Worm (Caenorhabditis elegans) whole organism, midembryonic: ENCODE data around the gene M79.2.

Experiments
- T22C8.4 ChIP-seq: fragments of 200-800 bp; sonication (Bioruptor generic); IDR thresholded peaks from 2 replicates; pipeline ENCODE4 v1.3.6; 2022; ENCODE audit warnings: missing genetic modification characterization, missing compliant biosample characterization
- cog-1 ChIP-seq: sonication (generic microtip); optimal IDR thresholded peaks from 2 replicates; lab custom pipeline; 2016; ENCODE audit warnings: missing genetic modification characterization, missing compliant biosample characterization
- flt-1 ChIP-seq: fragments of 200-800 bp; sonication (Bioruptor generic); IDR thresholded peaks from 2 replicates; pipeline ENCODE4 v1.3.6; 2022; ENCODE audit warnings: missing genetic modification characterization, missing compliant biosample characterization
- klf-2 ChIP-seq: fragments of 200-800 bp; sonication (Bioruptor generic); conservative IDR thresholded peaks from 2 replicates; pipeline ENCODE4 v1.3.6; 2022; ENCODE audit warnings: missing genetic modification reagents, missing genetic modification characterization, missing compliant biosample characterization
- med-1 ChIP-seq: sonication (generic microtip); optimal IDR thresholded peaks from 2 replicates; lab custom pipeline; 2017; ENCODE audit warnings: missing genetic modification characterization, mild to moderate bottlenecking, missing compliant biosample characterization, antibody characterized with exemption, missing genetic modification reagents; ENCODE audit not compliant: insufficient read depth
- ref-1 ChIP-seq: fragments of 200-800 bp; sonication (Bioruptor generic); conservative IDR thresholded peaks from 2 replicates; pipeline ENCODE4 v1.3.6; 2022; ENCODE audit warnings: missing genetic modification reagents, missing genetic modification characterization, missing compliant biosample characterization
- tab-1 ChIP-seq: fragments of 200-800 bp; sonication (Bioruptor generic); IDR thresholded peaks from 2 replicates; pipeline ENCODE4 v1.3.6; 2022; ENCODE audit warnings: missing genetic modification characterization, missing compliant biosample characterization
- ztf-23 ChIP-seq: fragments of 200-800 bp; sonication (Bioruptor generic); IDR thresholded peaks from 2 replicates; pipeline ENCODE4 v1.3.6; 2022; ENCODE audit warnings: missing genetic modification reagents, missing genetic modification characterization, missing compliant biosample characterization
- ztf-29 ChIP-seq: fragments of 200-800 bp; sonication (Bioruptor generic); IDR thresholded peaks from 2 replicates; pipeline ENCODE4 v1.3.6; 2022; ENCODE audit warnings: missing genetic modification reagents, missing genetic modification characterization, missing compliant biosample characterization

DNA sequence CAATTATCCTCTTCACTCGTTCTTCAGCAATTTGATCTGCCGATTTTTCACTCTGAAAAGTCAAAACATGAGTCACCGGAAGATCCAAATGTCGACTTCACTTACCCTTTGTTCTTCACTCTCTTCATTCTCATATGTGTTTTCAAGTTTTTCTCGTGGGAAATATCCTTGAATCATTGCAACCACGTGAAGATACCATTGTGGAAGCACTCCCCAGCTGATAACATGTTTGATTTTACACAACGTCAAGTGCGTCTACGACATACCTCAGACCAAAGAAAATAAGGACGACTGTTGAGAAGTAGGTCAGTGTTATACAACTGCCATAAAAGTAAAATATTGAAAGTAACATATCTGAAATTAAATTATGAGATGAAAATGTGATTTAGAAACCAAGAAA, at the start of gene M79.2:
- TF ChIP-seq med-1 (GFP tag; lab: Kevin White, UChicago): no peak
- no peak for TF ChIP-seq cog-1 (tag; lab: Kevin White, UChicago)
- TF ChIP-seq flt-1 (GFP tag; lab: Robert Waterston, UW): no peak
- TF ChIP-seq klf-2 (GFP tag; lab: Robert Waterston, UW): no peak
- no peak for TF ChIP-seq ztf-23
- no peak for TF ChIP-seq T22C8.4
- no peak for TF ChIP-seq ztf-29
- TF ChIP-seq ref-1: no peak
- TF ChIP-seq tab-1 (GFP tag; lab: Robert Waterston, UW): no peak
